Worm (Caenorhabditis elegans) whole organism, early embryonic: ENCODE data around the gene T28C6.11.

ENCODE experiments used
- B0310.2 ChIP-seq: sonication (generic microtip); optimal IDR thresholded peaks from 2 replicates; lab custom pipeline; 2016; ENCODE audit warnings: mild to moderate bottlenecking, missing genetic modification characterization, missing compliant biosample characterization
- F13C5.2 ChIP-seq: sonication (generic microtip); optimal IDR thresholded peaks from 2 replicates; lab custom pipeline; 2017; ENCODE audit warnings: mild to moderate bottlenecking, missing genetic modification characterization, inconsistent platforms, missing compliant biosample characterization
- aly-1 ChIP-seq: sonication (generic microtip); optimal IDR thresholded peaks from 2 replicates; lab custom pipeline; 2016; ENCODE audit warnings: missing genetic modification characterization, missing compliant biosample characterization
- ama-1 ChIP-seq: fragments of 150-350 bp; optimal IDR thresholded peaks from 2 replicates; lab custom pipeline; 2014
- ceh-13 ChIP-seq: fragments of 200-800 bp; sonication (Bioruptor generic); optimal IDR thresholded peaks from 2 replicates; lab custom pipeline; 2018; ENCODE audit warnings: mild to moderate bottlenecking, missing genetic modification characterization, missing compliant biosample characterization
- ceh-36 ChIP-seq: sonication (generic microtip); optimal IDR thresholded peaks from 2 replicates; lab custom pipeline; 2016; ENCODE audit warnings: missing genetic modification characterization, inconsistent platforms, missing compliant biosample characterization
- ets-7 ChIP-seq: sonication (generic microtip); optimal IDR thresholded peaks from 2 replicates; lab custom pipeline; 2016; ENCODE audit warnings: missing genotype, missing genetic modification characterization, missing compliant biosample characterization
- flt-1 ChIP-seq: fragments of 200-800 bp; sonication (Bioruptor generic); IDR thresholded peaks from 2 replicates; pipeline ENCODE4 v1.3.6; 2022; ENCODE audit warnings: missing genetic modification characterization, missing compliant biosample characterization
- hmbx-1 ChIP-seq: sonication (generic microtip); optimal IDR thresholded peaks from 2 replicates; lab custom pipeline; 2016; ENCODE audit warnings: mild to moderate bottlenecking, missing genetic modification characterization, missing compliant biosample characterization
- hmg-4 ChIP-seq: fragments of 200-800 bp; sonication (Bioruptor generic); optimal IDR thresholded peaks from 2 replicates; lab custom pipeline; 2018; ENCODE audit warnings: mild to moderate bottlenecking, missing genetic modification characterization, missing compliant biosample characterization
- hnd-1 ChIP-seq: sonication (generic microtip); optimal IDR thresholded peaks from 2 replicates; lab custom pipeline; 2016; ENCODE audit warnings: missing genetic modification characterization, missing compliant biosample characterization
- pes-1 ChIP-seq: fragments of 200-800 bp; sonication (Bioruptor generic); IDR thresholded peaks from 2 replicates; pipeline ENCODE4 v1.3.6; 2022; ENCODE audit warnings: missing genetic modification reagents, missing genetic modification characterization, missing compliant biosample characterization
- scrt-1 ChIP-seq: fragments of 200-800 bp; sonication (Bioruptor generic); IDR thresholded peaks from 2 replicates; pipeline ENCODE4 v1.3.6; 2022; ENCODE audit warnings: missing genetic modification characterization, missing compliant biosample characterization
- sea-1 ChIP-seq: fragments of 200-800 bp; sonication (Bioruptor generic); conservative IDR thresholded peaks from 2 replicates; pipeline ENCODE4 v1.3.6; 2022; ENCODE audit warnings: missing genetic modification characterization, missing compliant biosample characterization
- tbx-11 ChIP-seq: fragments of 200-800 bp; sonication (Bioruptor generic); IDR thresholded peaks from 2 replicates; pipeline ENCODE4 v1.3.6; 2022; ENCODE audit warnings: missing genetic modification characterization, missing compliant biosample characterization
- tbx-37 ChIP-seq: fragments of 200-800 bp; sonication (Bioruptor generic); conservative IDR thresholded peaks from 2 replicates; pipeline ENCODE4 v1.3.6; 2022; ENCODE audit warnings: missing genetic modification reagents, missing genetic modification characterization, missing compliant biosample characterization
- tra-4 ChIP-seq: sonication (generic microtip); optimal IDR thresholded peaks from 2 replicates; lab custom pipeline; 2017; ENCODE audit warnings: missing genetic modification characterization, missing compliant biosample characterization

The T28C6.11 gene

DNA sequence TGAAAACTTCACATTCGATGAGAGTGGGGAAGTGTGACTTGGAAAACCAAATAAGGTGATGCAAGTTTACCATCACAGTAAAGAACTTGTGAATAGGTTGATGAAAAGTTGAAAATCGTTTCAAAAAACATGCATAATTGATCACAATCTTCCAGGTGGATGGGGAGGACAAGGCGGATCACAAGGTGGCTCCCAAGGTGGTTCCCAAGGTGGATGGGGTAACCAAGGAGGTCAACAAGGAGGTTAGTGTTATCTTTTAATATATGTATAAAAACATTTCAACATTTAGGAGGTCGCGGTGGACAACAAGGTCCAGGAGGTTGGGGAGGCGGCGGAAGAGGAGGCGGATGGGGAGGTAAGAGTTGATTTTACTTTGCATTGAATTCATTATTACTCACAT lies 22.4 kb downstream of the T28C6.11 start, which contains the start of gene T28C6.10:
Gene T28C6.10 (plus strand): TSS at position 301 of the 400 bp plus-strand sequence.
- no peak for TF ChIP-seq hmbx-1 (tag; lab: Kevin White, UChicago)
- no peak for TF ChIP-seq ets-7 (tag; lab: Kevin White, UChicago)
- no peak for TF ChIP-seq pes-1 (GFP tag; lab: Robert Waterston, UW)
- TF ChIP-seq scrt-1 (GFP tag; lab: Robert Waterston, UW), result no peak
- no peak for TF ChIP-seq tbx-37 (GFP tag; lab: Robert Waterston, UW)
- no peak for TF ChIP-seq sea-1
- TF ChIP-seq F13C5.2 (tag; lab: Kevin White, UChicago), result no peak
- TF ChIP-seq flt-1 (GFP tag; lab: Robert Waterston, UW), result no peak
- no peak for TF ChIP-seq tbx-11 (GFP tag; lab: Robert Waterston, UW)
- TF ChIP-seq hmg-4 (GFP tag; lab: Kevin White, UChicago), result no peak
- TF ChIP-seq B0310.2 (tag; lab: Kevin White, UChicago), result no peak
- no peak for TF ChIP-seq ceh-13
- TF ChIP-seq hnd-1 (tag; lab: Kevin White, UChicago), result no peak
- TF ChIP-seq tra-4 (tag; lab: Kevin White, UChicago), result no peak
- no peak for TF ChIP-seq ceh-36 (tag; lab: Kevin White, UChicago)
- no peak for TF ChIP-seq aly-1
- TF ChIP-seq ama-1 (lab: Kevin White, UChicago), result no peak

DNA sequence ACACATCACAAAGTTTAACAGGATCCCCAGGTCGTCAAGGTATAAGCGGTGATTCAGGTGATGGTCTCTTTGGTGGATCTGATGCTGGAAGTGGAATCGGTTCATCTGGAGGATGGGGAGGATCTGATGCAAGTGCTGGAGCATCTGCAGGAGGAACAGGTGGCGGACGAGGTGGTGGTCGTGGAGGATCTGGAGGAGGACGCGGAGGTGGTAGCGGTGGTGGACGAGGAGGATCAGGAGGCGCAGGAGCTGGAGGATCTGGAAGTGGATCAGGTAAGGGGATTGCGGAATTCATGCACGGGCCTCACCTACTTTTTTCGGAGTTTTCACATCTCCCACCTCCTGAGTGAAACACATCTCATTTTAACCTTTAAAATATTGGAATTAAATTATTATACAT lies 23.4 kb downstream of the T28C6.11 start:
- TF ChIP-seq flt-1 (GFP tag; lab: Robert Waterston, UW), result no peak
- no peak for TF ChIP-seq scrt-1 (GFP tag; lab: Robert Waterston, UW)
- TF ChIP-seq ceh-36 (tag; lab: Kevin White, UChicago), result no peak
- no peak for TF ChIP-seq hmbx-1 (tag; lab: Kevin White, UChicago)
- TF ChIP-seq aly-1, result no peak
- TF ChIP-seq hmg-4 (GFP tag; lab: Kevin White, UChicago), result no peak
- no peak for TF ChIP-seq ama-1 (lab: Kevin White, UChicago)
- TF ChIP-seq pes-1 (GFP tag; lab: Robert Waterston, UW), result no peak
- no peak for TF ChIP-seq B0310.2 (tag; lab: Kevin White, UChicago)
- TF ChIP-seq ets-7 (tag; lab: Kevin White, UChicago), result no peak
- TF ChIP-seq tra-4 (tag; lab: Kevin White, UChicago), result no peak

DNA sequence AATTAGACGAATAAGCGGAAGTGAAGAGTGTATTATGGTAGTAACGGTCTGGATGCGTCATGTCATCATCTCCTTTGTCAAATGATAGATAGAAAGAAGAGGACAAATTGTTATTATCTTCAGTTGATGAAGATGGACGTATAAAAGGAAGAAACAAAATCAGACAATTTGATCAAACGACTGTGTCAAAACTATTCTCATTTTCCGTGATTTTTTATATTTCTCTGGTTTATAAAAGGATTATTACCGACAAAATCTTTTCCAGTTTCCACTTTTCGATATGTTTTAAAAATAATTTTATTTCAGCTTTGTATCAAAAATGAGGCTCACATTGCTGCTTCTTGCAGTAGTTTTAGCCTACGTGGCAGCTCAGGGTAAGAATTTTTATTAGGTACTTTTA lies 24.0 kb downstream of the T28C6.11 start, which contains the start of gene grsp-2:
Gene grsp-2 (plus strand): TSS at position 301 of the 400 bp plus-strand sequence.
- TF ChIP-seq F13C5.2 (tag; lab: Kevin White, UChicago), result no peak
- TF ChIP-seq ceh-13, result no peak
- TF ChIP-seq B0310.2 (tag; lab: Kevin White, UChicago), result no peak

DNA sequence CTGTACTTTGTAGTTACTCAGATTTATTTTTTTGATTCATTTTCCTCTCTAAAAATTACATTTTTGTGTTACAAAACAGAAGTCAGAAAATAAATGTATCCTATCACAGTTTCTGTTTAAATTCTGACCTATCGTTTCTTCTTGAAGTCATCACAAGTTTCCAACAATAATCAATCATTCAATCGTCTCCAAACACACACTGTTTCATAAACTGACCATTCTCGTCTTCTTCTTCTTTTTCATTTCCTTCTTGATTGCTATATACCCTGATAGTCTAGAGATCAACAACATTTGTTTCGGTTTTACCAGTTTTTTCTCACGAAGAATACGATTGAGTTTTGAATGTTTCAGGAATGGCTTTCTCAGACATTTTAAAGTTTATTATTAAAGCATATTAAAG lies 24.9 kb downstream of the T28C6.11 start:
- no peak for TF ChIP-seq tra-4 (tag; lab: Kevin White, UChicago)
- no peak for TF ChIP-seq tbx-37 (GFP tag; lab: Robert Waterston, UW)

DNA sequence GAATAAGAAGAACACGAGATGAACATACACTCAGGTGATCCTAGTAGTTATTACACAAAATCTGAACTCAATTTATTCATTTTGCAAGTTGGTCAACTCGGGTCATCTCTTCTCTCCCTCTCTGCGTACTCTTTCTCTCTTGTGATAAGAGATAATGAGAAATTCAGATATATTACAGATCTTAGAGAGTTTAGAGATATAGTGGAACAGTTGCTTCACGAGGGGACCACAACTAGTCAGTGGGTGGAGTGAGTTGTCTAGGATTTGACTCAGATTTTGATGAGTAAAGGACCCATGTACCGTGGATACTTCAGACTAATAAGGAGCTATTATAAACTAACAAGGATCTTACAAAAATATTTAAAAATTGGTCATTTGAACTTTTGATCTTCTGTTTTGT lies 26.4 kb downstream of the T28C6.11 start, which contains the start of gene exc-5:
Gene exc-5 (minus strand): TSS at position 57 of the 400 bp plus-strand sequence.
- no peak for TF ChIP-seq hmg-4 (GFP tag; lab: Kevin White, UChicago)
- TF ChIP-seq pes-1 (GFP tag; lab: Robert Waterston, UW), result no peak

DNA sequence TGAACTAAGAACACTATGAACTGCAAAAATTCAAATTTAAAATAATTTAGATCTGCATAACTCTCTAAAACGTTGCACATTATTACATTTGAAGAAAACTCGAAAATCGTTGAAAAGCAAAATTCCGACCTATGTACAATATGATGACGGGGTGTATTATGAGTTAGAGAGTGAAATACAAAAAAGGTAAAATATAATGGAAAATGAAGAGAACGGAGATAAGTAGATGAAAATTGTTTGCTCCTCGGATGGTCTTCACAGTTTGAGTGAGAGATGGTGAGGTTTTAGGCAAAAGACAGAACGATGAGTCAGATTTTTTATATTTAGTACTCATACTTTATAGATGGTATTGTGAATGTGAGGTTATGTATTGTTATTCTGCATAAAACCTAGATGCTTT lies 32.7 kb downstream of the T28C6.11 start:
- no peak for TF ChIP-seq sea-1
- TF ChIP-seq B0310.2 (tag; lab: Kevin White, UChicago), result no peak
- TF ChIP-seq hmg-4 (GFP tag; lab: Kevin White, UChicago), result no peak
- TF ChIP-seq ets-7 (tag; lab: Kevin White, UChicago), result no peak
- TF ChIP-seq tra-4 (tag; lab: Kevin White, UChicago), result no peak
- no peak for TF ChIP-seq ama-1 (lab: Kevin White, UChicago)
- TF ChIP-seq hmbx-1 (tag; lab: Kevin White, UChicago), result no peak
- TF ChIP-seq tbx-11 (GFP tag; lab: Robert Waterston, UW), result no peak
- no peak for TF ChIP-seq pes-1 (GFP tag; lab: Robert Waterston, UW)
- no peak for TF ChIP-seq F13C5.2 (tag; lab: Kevin White, UChicago)
- no peak for TF ChIP-seq flt-1 (GFP tag; lab: Robert Waterston, UW)
- TF ChIP-seq ceh-13, result no peak
- TF ChIP-seq scrt-1 (GFP tag; lab: Robert Waterston, UW), result no peak
- no peak for TF ChIP-seq hnd-1 (tag; lab: Kevin White, UChicago)
- TF ChIP-seq aly-1, result no peak
- TF ChIP-seq tbx-37 (GFP tag; lab: Robert Waterston, UW), result no peak
- no peak for TF ChIP-seq ceh-36 (tag; lab: Kevin White, UChicago)

DNA sequence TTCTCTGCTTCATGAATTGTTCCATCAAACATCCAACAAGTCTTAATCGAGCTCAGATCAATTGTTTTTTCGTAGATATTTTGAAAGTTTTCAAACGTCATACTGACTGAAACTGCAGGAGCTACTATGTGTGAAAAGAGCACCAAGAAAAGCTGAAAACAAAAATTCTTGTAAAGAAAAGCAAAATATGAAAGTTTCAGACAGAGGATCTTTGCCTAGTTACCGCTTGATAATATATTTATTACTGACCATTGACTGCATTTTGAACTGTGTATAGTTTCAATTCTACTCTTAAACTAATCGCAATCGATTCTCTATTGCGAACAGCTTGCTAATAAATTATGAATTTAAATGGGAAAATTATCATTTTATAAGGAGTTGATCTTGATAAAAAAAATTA lies 41.8 kb downstream of the T28C6.11 start, which contains the start of gene clec-182:
Gene clec-182 (minus strand): TSS at position 101 of the 400 bp plus-strand sequence.
- TF ChIP-seq tra-4 (tag; lab: Kevin White, UChicago) (no peak), F13C5.2 (tag; lab: Kevin White, UChicago) (no peak), aly-1 (no peak), ceh-13 (no peak), scrt-1 (GFP tag; lab: Robert Waterston, UW) (no peak), hnd-1 (tag; lab: Kevin White, UChicago) (no peak)

DNA sequence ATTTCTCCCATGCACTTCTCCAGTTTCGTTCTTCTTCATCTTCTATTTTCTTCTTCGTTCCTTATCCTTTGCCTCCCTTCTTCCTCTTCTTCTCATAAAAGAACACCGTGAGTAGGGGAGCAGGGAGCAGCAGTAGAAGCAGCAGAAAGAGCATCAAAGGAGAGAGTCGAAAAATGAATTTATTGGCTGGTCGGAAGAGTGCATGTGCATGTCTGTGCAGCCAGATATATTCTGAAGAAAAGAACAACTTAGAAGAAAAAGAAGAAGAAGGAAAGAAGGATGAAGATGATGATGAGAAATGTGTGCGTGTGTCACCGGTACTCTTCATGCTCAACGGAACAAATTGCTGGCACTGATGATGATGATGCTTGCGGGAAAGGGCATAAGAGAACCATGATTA lies 43.8 kb downstream of the T28C6.11 start:
- TF ChIP-seq flt-1 (GFP tag; lab: Robert Waterston, UW), result no peak
- no peak for TF ChIP-seq tbx-37 (GFP tag; lab: Robert Waterston, UW)
- no peak for TF ChIP-seq hmbx-1 (tag; lab: Kevin White, UChicago)
- no peak for TF ChIP-seq ceh-13
- TF ChIP-seq ets-7 (tag; lab: Kevin White, UChicago), result no peak
- TF ChIP-seq pes-1 (GFP tag; lab: Robert Waterston, UW), result no peak
- TF ChIP-seq ceh-36 (tag; lab: Kevin White, UChicago), result no peak
- TF ChIP-seq scrt-1 (GFP tag; lab: Robert Waterston, UW), result no peak
- TF ChIP-seq hnd-1 (tag; lab: Kevin White, UChicago), result no peak
- TF ChIP-seq ama-1 (lab: Kevin White, UChicago), result no peak
- TF ChIP-seq sea-1, result no peak
- TF ChIP-seq tbx-11 (GFP tag; lab: Robert Waterston, UW), result no peak
- no peak for TF ChIP-seq tra-4 (tag; lab: Kevin White, UChicago)
- no peak for TF ChIP-seq hmg-4 (GFP tag; lab: Kevin White, UChicago)
- TF ChIP-seq B0310.2 (tag; lab: Kevin White, UChicago), result no peak
- no peak for TF ChIP-seq aly-1
